Worm (Caenorhabditis elegans) whole organism, mixed stage, embryonic: ENCODE results near the gene Y50E8A.12.

Experiments used
- M03D4.4 ChIP-seq: sonication (generic microtip); optimal IDR thresholded peaks from 2 replicates; lab custom pipeline; 2017; ENCODE audit warnings: mild to moderate bottlenecking, missing genetic modification characterization, missing compliant biosample characterization
- bed-3 ChIP-seq: fragments of 200-800 bp; sonication (Bioruptor generic); optimal IDR thresholded peaks from 3 replicates; lab custom pipeline; 2018; ENCODE audit warnings: mild to moderate bottlenecking, missing genetic modification characterization, moderate library complexity, missing compliant biosample characterization
- blmp-1 ChIP-seq: fragments of 150-350 bp; optimal IDR thresholded peaks from 2 replicates; lab custom pipeline; 2014; ENCODE audit warnings: missing biosample characterization, missing genetic modification characterization
- ceh-39 ChIP-seq: fragments of 150-350 bp; optimal IDR thresholded peaks from 2 replicates; lab custom pipeline; 2014; ENCODE audit warnings: missing biosample characterization, missing genetic modification characterization
- ceh-43 ChIP-seq: fragments of 200-800 bp; sonication (Bioruptor generic); optimal IDR thresholded peaks from 2 replicates; lab custom pipeline; 2018; ENCODE audit warnings: mild to moderate bottlenecking, missing genetic modification characterization, moderate library complexity, missing compliant biosample characterization
- ceh-83 ChIP-seq: fragments of 200-800 bp; sonication (Bioruptor generic); optimal IDR thresholded peaks from 2 replicates; lab custom pipeline; 2018; ENCODE audit warnings: mild to moderate bottlenecking, missing genetic modification characterization, missing compliant biosample characterization
- ces-1 ChIP-seq: fragments of 150-350 bp; optimal IDR thresholded peaks from 2 replicates; lab custom pipeline; 2014; ENCODE audit warnings: missing biosample characterization, missing genetic modification reagents, missing genetic modification characterization
- cnd-1 ChIP-seq: fragments of 200-800 bp; sonication (Bioruptor generic); optimal IDR thresholded peaks from 2 replicates; lab custom pipeline; 2018; ENCODE audit warnings: mild to moderate bottlenecking, missing genetic modification characterization, missing compliant biosample characterization
- drap-1 ChIP-seq: fragments of 200-800 bp; sonication (Bioruptor generic); optimal IDR thresholded peaks from 3 replicates; lab custom pipeline; 2018; ENCODE audit warnings: mild to moderate bottlenecking, missing genetic modification characterization, missing compliant biosample characterization
- elt-1 ChIP-seq: sonication (generic microtip); optimal IDR thresholded peaks from 2 replicates; lab custom pipeline; 2017; ENCODE audit warnings: missing genetic modification characterization, mild to moderate bottlenecking, missing compliant biosample characterization, antibody characterized with exemption, moderate library complexity, borderline replicate concordance; ENCODE audit not compliant: insufficient read depth
- elt-3 ChIP-seq: fragments of 150-350 bp; optimal IDR thresholded peaks from 2 replicates; lab custom pipeline; 2014; ENCODE audit warnings: missing biosample characterization, missing genetic modification characterization
- ham-2 ChIP-seq: fragments of 200-800 bp; sonication (Bioruptor generic); optimal IDR thresholded peaks from 2 replicates; lab custom pipeline; 2018; ENCODE audit warnings: mild to moderate bottlenecking, missing genetic modification characterization, missing compliant biosample characterization
- hlh-1 ChIP-seq: fragments of 150-350 bp; optimal IDR thresholded peaks from 2 replicates; lab custom pipeline; 2014; ENCODE audit warnings: missing biosample characterization, missing genetic modification reagents, missing genetic modification characterization
- lin-13 ChIP-seq: fragments of 150-350 bp; optimal IDR thresholded peaks from 2 replicates; lab custom pipeline; 2014; ENCODE audit warnings: missing biosample characterization, missing genetic modification characterization
- lin-32 ChIP-seq: fragments of 200-800 bp; sonication (Bioruptor generic); optimal IDR thresholded peaks from 2 replicates; lab custom pipeline; 2018; ENCODE audit warnings: mild to moderate bottlenecking, missing genetic modification characterization, missing compliant biosample characterization
- lsy-2 ChIP-seq: fragments of 150-350 bp; optimal IDR thresholded peaks from 2 replicates; lab custom pipeline; 2014; ENCODE audit warnings: missing biosample characterization, missing genetic modification characterization
- mab-5 ChIP-seq: fragments of 150-350 bp; optimal IDR thresholded peaks from 2 replicates; lab custom pipeline; 2014; ENCODE audit warnings: missing biosample characterization, missing genetic modification characterization
- mep-1 ChIP-seq: fragments of 150-350 bp; optimal IDR thresholded peaks from 2 replicates; lab custom pipeline; 2017; ENCODE audit warnings: missing biosample characterization, missing genetic modification reagents, missing genetic modification characterization, inconsistent platforms
- mls-2 ChIP-seq: sonication (generic microtip); optimal IDR thresholded peaks from 2 replicates; lab custom pipeline; 2016; ENCODE audit warnings: mild to moderate bottlenecking, missing genetic modification characterization, moderate library complexity, missing compliant biosample characterization
- nhr-12 ChIP-seq: fragments of 150-350 bp; optimal IDR thresholded peaks from 2 replicates; lab custom pipeline; 2014; ENCODE audit warnings: missing biosample characterization, missing genetic modification characterization
- nhr-2 ChIP-seq: fragments of 150-350 bp; optimal IDR thresholded peaks from 2 replicates; lab custom pipeline; 2014; ENCODE audit warnings: missing biosample characterization, missing genetic modification characterization
- nhr-28 ChIP-seq: fragments of 150-350 bp; optimal IDR thresholded peaks from 2 replicates; lab custom pipeline; 2014; ENCODE audit warnings: missing biosample characterization, missing genetic modification characterization
- nhr-76 ChIP-seq: sonication (generic microtip); optimal IDR thresholded peaks from 2 replicates; lab custom pipeline; 2017; ENCODE audit warnings: missing biosample characterization, missing genetic modification characterization
- pha-4 ChIP-seq: fragments of 150-350 bp; optimal IDR thresholded peaks from 2 replicates; lab custom pipeline; 2018; ENCODE audit warnings: missing biosample characterization, missing genetic modification reagents, missing genetic modification characterization
- sem-2 ChIP-seq: fragments of 200-800 bp; sonication (Bioruptor generic); optimal IDR thresholded peaks from 2 replicates; lab custom pipeline; 2018; ENCODE audit warnings: mild to moderate bottlenecking, missing genetic modification characterization, missing compliant biosample characterization
- snpc-4 ChIP-seq: fragments of 150-350 bp; optimal IDR thresholded peaks from 2 replicates; lab custom pipeline; 2014; ENCODE audit warnings: missing biosample characterization, missing genetic modification characterization
- sptf-1 ChIP-seq: sonication (generic microtip); optimal IDR thresholded peaks from 2 replicates; lab custom pipeline; 2017; ENCODE audit warnings: mild to moderate bottlenecking, missing genetic modification characterization, moderate library complexity, missing compliant biosample characterization
- tbx-8 ChIP-seq: fragments of 200-800 bp; sonication (Bioruptor generic); optimal IDR thresholded peaks from 2 replicates; lab custom pipeline; 2018; ENCODE audit warnings: mild to moderate bottlenecking, missing genetic modification characterization, moderate library complexity, missing compliant biosample characterization
- unc-120 ChIP-seq: sonication (generic microtip); optimal IDR thresholded peaks from 2 replicates; lab custom pipeline; 2017; ENCODE audit warnings: missing genetic modification characterization, missing compliant biosample characterization; ENCODE audit not compliant: poor library complexity, severe bottlenecking
- unc-39 ChIP-seq: fragments of 150-350 bp; optimal IDR thresholded peaks from 2 replicates; lab custom pipeline; 2014; ENCODE audit warnings: missing biosample characterization, missing genetic modification characterization
- ztf-11 ChIP-seq: fragments of 150-350 bp; optimal IDR thresholded peaks from 2 replicates; lab custom pipeline; 2014; ENCODE audit warnings: missing biosample characterization, missing genetic modification characterization

Gene Y50E8A.12

DNA sequence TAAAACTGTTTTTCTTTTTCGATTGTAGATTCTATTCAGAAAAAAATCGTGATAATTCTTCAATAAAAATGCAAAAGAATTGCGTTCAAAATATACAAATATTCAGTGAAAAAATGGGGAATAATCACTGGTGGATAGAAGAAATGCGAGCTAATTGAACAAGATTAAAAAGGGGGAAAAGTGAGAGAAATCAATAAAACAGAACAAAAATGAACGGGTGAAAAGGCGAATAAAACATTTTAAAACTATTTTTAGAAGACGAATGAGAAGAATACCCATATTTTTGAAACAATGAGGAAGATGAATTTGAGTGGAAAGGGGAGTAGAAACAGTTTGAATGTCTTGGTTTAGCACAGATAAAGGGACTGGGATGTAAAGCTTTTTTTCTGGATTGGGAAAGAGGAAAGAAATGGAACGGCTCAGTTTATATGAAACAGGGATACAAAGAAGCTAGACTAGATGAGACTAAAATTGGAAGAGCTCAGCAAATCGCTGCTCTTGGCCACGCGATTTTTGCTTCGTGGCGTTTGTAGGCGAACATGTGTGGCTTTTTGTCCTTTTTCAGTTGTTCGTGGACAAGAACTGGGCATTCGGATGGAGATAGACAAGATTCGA is at the start of gene Y50E8A.12:
TSS of gene Y50E8A.12 (minus strand) at position 51 of the 615 bp plus-strand sequence.
- TF ChIP-seq ztf-11 (tag; lab: Kevin White, UChicago) (no peak), lin-13 (tag; lab: Kevin White, UChicago) (no peak), ceh-39 (tag; lab: Kevin White, UChicago) (no peak), ceh-43 (GFP tag; lab: Kevin White, UChicago) (no peak), mep-1 (tag; lab: Kevin White, UChicago) (no peak)
- TF ChIP-seq, all 35 proteins: peak for 0

DNA sequence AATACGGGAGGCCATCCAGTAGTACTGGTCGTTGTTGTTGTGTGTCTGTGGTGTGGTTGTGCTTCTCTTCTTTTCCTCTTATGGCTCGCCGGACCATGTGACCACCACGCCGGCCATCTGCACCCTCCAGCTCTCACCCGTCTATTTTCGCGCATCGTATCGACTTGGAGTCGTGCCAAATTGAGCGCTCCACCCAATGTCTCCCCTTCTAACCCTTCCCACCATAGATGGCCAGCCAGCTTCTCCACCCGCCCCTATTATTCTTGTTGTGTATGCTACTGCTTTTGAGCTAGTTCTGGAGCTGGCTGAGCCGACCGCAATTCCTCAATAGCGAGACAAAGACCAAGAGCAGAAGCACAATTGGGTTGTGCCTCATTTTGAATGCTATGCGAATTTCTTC is 49.2 kb upstream of the Y50E8A.12 start:
- TF ChIP-seq mls-2 (tag; lab: Kevin White, UChicago) (peak; percentile 1), ztf-11 (tag; lab: Kevin White, UChicago) (peak; percentile 17), ces-1 (peak; percentile 60), cnd-1 (peak; percentile 62), hlh-1 (tag; lab: Kevin White, UChicago) (no peak), mep-1 (tag; lab: Kevin White, UChicago) (peak; percentile 23), drap-1 (GFP tag; lab: Kevin White, UChicago) (peak; percentile 40), nhr-28 (tag; lab: Kevin White, UChicago) (no peak), sptf-1 (tag; lab: Kevin White, UChicago) (peak; percentile 8), unc-120 (tag; lab: Kevin White, UChicago) (peak; percentile 6), lin-32 (GFP tag; lab: Kevin White, UChicago) (peak; percentile 52), nhr-12 (tag; lab: Kevin White, UChicago) (no peak), blmp-1 (tag; lab: Kevin White, UChicago) (no peak)

DNA sequence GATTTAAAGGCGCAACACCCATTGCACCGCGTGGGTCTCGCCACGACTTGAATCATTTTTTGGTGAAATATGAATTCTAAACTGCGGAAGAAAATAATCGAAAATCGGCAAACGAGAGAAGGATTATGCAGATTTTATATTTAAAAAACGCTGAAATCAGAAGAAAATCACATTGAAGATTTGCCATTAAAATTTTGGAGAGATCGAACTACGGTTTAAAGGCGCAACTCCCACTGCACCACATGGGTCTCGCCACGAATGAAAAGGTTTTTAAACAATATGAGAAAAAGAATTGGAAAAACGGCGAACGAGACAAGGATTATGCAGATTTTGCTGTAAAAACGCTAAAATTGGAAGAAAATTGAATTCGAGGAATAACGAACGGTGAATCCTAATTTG is 48.8 kb upstream of the Y50E8A.12 start:
- TF ChIP-seq drap-1 (GFP tag; lab: Kevin White, UChicago) (no peak), nhr-76 (tag; lab: Kevin White, UChicago) (no peak), pha-4 (tag; lab: Kevin White, UChicago) (no peak), ceh-43 (GFP tag; lab: Kevin White, UChicago) (no peak), nhr-2 (tag; lab: Kevin White, UChicago) (no peak), lin-13 (tag; lab: Kevin White, UChicago) (no peak), blmp-1 (tag; lab: Kevin White, UChicago) (no peak), tbx-8 (GFP tag; lab: Kevin White, UChicago) (no peak), ceh-83 (GFP tag; lab: Kevin White, UChicago) (no peak), sem-2 (no peak), M03D4.4 (tag; lab: Kevin White, UChicago) (no peak), nhr-12 (tag; lab: Kevin White, UChicago) (no peak), cnd-1 (no peak), bed-3 (GFP tag; lab: Kevin White, UChicago) (no peak), lin-32 (GFP tag; lab: Kevin White, UChicago) (no peak), ham-2 (no peak), mls-2 (tag; lab: Kevin White, UChicago) (no peak)

ce11 chrV:14832121-14832788 is 48.2 kb upstream of the Y50E8A.12 start:
- TF ChIP-seq snpc-4 = no peak
- TF ChIP-seq bed-3 (GFP tag; lab: Kevin White, UChicago) = no peak
- TF ChIP-seq ceh-43 (GFP tag; lab: Kevin White, UChicago) = no peak
- no peak for TF ChIP-seq cnd-1
- TF ChIP-seq blmp-1 (tag; lab: Kevin White, UChicago) = no peak
- no peak for TF ChIP-seq unc-120 (tag; lab: Kevin White, UChicago)
- no peak for TF ChIP-seq ham-2
- no peak for TF ChIP-seq ceh-39 (tag; lab: Kevin White, UChicago)
- no peak for TF ChIP-seq hlh-1 (tag; lab: Kevin White, UChicago)
- peak; percentile 68 for TF ChIP-seq ces-1
- TF ChIP-seq elt-3 (tag; lab: Kevin White, UChicago) = no peak
- TF ChIP-seq elt-1 (tag; lab: Kevin White, UChicago) = no peak
- peak; percentile 48 for TF ChIP-seq mls-2 (tag; lab: Kevin White, UChicago)
- no peak for TF ChIP-seq mep-1 (tag; lab: Kevin White, UChicago)
- TF ChIP-seq pha-4 (tag; lab: Kevin White, UChicago) = no peak
- TF ChIP-seq lsy-2 (tag; lab: Kevin White, UChicago) = no peak
- no peak for TF ChIP-seq drap-1 (GFP tag; lab: Kevin White, UChicago)
- peak; percentile 1 for TF ChIP-seq ztf-11 (tag; lab: Kevin White, UChicago)
- TF ChIP-seq tbx-8 (GFP tag; lab: Kevin White, UChicago) = no peak
- TF ChIP-seq unc-39 (tag; lab: Kevin White, UChicago) = no peak
- TF ChIP-seq nhr-76 (tag; lab: Kevin White, UChicago) = no peak
- TF ChIP-seq lin-13 (tag; lab: Kevin White, UChicago) = no peak
- no peak for TF ChIP-seq mab-5 (tag; lab: Kevin White, UChicago)
- no peak for TF ChIP-seq nhr-2 (tag; lab: Kevin White, UChicago)
- TF ChIP-seq sem-2 = no peak
